Fruit fly (Drosophila melanogaster) whole organism, embryonic: ENCODE results near the gene Mocs2A.

ENCODE experiments used
- Ada2b ChIP-seq: fragments of 200-800 bp; sonication (Bioruptor generic); IDR thresholded peaks from 2 replicates; pipeline ENCODE4 v1.3.6; 2022; ENCODE audit warnings: missing biosample characterization, missing genetic modification characterization
- Awh ChIP-seq: fragments of 200-800 bp; sonication (Bioruptor generic); IDR thresholded peaks from 2 replicates; pipeline ENCODE4, ENCODE4 v1.3.6; 2022; ENCODE audit warnings: missing biosample characterization, missing genetic modification characterization
- CG1024 ChIP-seq: fragments of 200-800 bp; sonication (Bioruptor generic); IDR thresholded peaks from 2 replicates; pipeline ENCODE4 v1.3.6; 2022; ENCODE audit warnings: missing biosample characterization, missing genetic modification characterization
- CG10267 ChIP-seq: fragments of 200-800 bp; sonication (Bioruptor generic); optimal IDR thresholded peaks from 2 replicates; lab custom pipeline; 2018; ENCODE audit warnings: missing biosample characterization, mild to moderate bottlenecking, missing genetic modification characterization, moderate library complexity
- CG14050 ChIP-seq: fragments of 200-800 bp; sonication (Bioruptor generic); IDR thresholded peaks from 3 replicates; pipeline ENCODE4 v1.3.6; 2022; ENCODE audit warnings: missing biosample characterization, missing genetic modification characterization
- CG17361 ChIP-seq: fragments of 200-800 bp; sonication (Bioruptor generic); IDR thresholded peaks from 3 replicates; pipeline ENCODE4 v1.3.6; 2022; ENCODE audit warnings: missing biosample characterization, missing genetic modification characterization
- CG18599 ChIP-seq: fragments of 200-800 bp; sonication (Bioruptor generic); optimal IDR thresholded peaks from 3 replicates; lab custom pipeline; 2017; ENCODE audit warnings: missing biosample characterization, missing genetic modification characterization, mild to moderate bottlenecking, moderate library complexity, missing genetic modification reagents
- CG2678 ChIP-seq: fragments of 200-800 bp; sonication (Bioruptor generic); optimal IDR thresholded peaks from 3 replicates; lab custom pipeline; 2019; ENCODE audit warnings: missing biosample characterization, mild to moderate bottlenecking, missing genetic modification characterization, moderate library complexity
- CG32532 ChIP-seq: fragments of 200-800 bp; sonication (Bioruptor generic); IDR thresholded peaks from 2 replicates; pipeline ENCODE4 v1.3.6; 2022; ENCODE audit warnings: missing biosample characterization, missing genetic modification characterization
- CG3407 ChIP-seq: fragments of 200-800 bp; sonication (Bioruptor generic); optimal IDR thresholded peaks from 2 replicates; lab custom pipeline; 2018; ENCODE audit warnings: missing biosample characterization, mild to moderate bottlenecking, missing genetic modification characterization
- CG34376 ChIP-seq: fragments of 200-800 bp; sonication (Bioruptor generic); optimal IDR thresholded peaks from 2 replicates; lab custom pipeline; 2018; ENCODE audit warnings: missing biosample characterization, mild to moderate bottlenecking, missing genetic modification characterization
- CG34422 ChIP-seq: fragments of 200-800 bp; sonication (Bioruptor generic); IDR thresholded peaks from 3 replicates; pipeline ENCODE4 v1.3.6; 2022; ENCODE audit warnings: missing biosample characterization, missing genetic modification characterization
- CG4404 ChIP-seq: fragments of 200-800 bp; sonication (Bioruptor generic); IDR thresholded peaks from 2 replicates; pipeline ENCODE4 v1.3.6; 2022; ENCODE audit warnings: missing biosample characterization, missing genetic modification characterization
- CG6854 ChIP-seq: fragments of 200-800 bp; sonication (Bioruptor generic); optimal IDR thresholded peaks from 3 replicates; lab custom pipeline; 2017; ENCODE audit warnings: missing biosample characterization, mild to moderate bottlenecking, missing genetic modification characterization
- CG7357 ChIP-seq: fragments of 200-800 bp; sonication (Bioruptor generic); IDR thresholded peaks from 3 replicates; pipeline ENCODE4 v1.3.6; 2022; ENCODE audit warnings: missing biosample characterization, missing genetic modification characterization
- CG7372 ChIP-seq: fragments of 200-800 bp; sonication (Bioruptor generic); IDR thresholded peaks from 2 replicates; pipeline ENCODE4 v1.3.6; 2022; ENCODE audit warnings: missing biosample characterization, missing genetic modification characterization
- CG9876 ChIP-seq: fragments of 200-800 bp; sonication (Bioruptor generic); optimal IDR thresholded peaks from 2 replicates; lab custom pipeline; 2016; ENCODE audit warnings: missing biosample characterization, missing genetic modification characterization
- CoRest ChIP-seq: fragments of 200-800 bp; sonication (Bioruptor generic); optimal IDR thresholded peaks from 3 replicates; lab custom pipeline; 2018; ENCODE audit warnings: missing biosample characterization, mild to moderate bottlenecking, missing genetic modification characterization, moderate library complexity
- Dek ChIP-seq: fragments of 200-800 bp; sonication (Bioruptor generic); optimal IDR thresholded peaks from 3 replicates; lab custom pipeline; 2019; ENCODE audit warnings: missing biosample characterization, mild to moderate bottlenecking, missing genetic modification characterization, moderate library complexity
- Dp ChIP-seq: fragments of 200-800 bp; sonication (Bioruptor generic); optimal IDR thresholded peaks from 2 replicates; lab custom pipeline; 2018; ENCODE audit warnings: missing biosample characterization, mild to moderate bottlenecking, missing genetic modification characterization, moderate library complexity
- E2f2 ChIP-seq: fragments of 200-800 bp; sonication (Bioruptor generic); IDR thresholded peaks from 2 replicates; pipeline ENCODE4 v1.3.6; 2022; ENCODE audit warnings: missing biosample characterization, missing genetic modification characterization
- HLH3B ChIP-seq: fragments of 200-800 bp; sonication (Bioruptor generic); IDR thresholded peaks from 2 replicates; pipeline ENCODE4 v1.3.6; 2022; ENCODE audit warnings: missing biosample characterization, missing genetic modification characterization
- Hmr ChIP-seq: fragments of 200-800 bp; sonication (Bioruptor generic); optimal IDR thresholded peaks from 3 replicates; lab custom pipeline; 2017; ENCODE audit warnings: mild to moderate bottlenecking, missing biosample characterization, missing genetic modification reagents, missing genetic modification characterization
- Lim3 ChIP-seq: fragments of 200-800 bp; sonication (Bioruptor generic); IDR thresholded peaks from 2 replicates; pipeline ENCODE4 v1.3.6; 2022; ENCODE audit warnings: missing biosample characterization, missing genetic modification characterization
- MESR4 ChIP-seq: fragments of 200-800 bp; sonication (Bioruptor generic); optimal IDR thresholded peaks from 2 replicates; lab custom pipeline; 2018; ENCODE audit warnings: missing biosample characterization, mild to moderate bottlenecking, missing genetic modification characterization, moderate library complexity
- Med ChIP-seq: fragments of 200-800 bp; sonication (Bioruptor generic); peaks from one replicate; lab custom pipeline; 2016; ENCODE audit warnings: missing biosample characterization, missing genetic modification characterization, mild to moderate bottlenecking, inconsistent platforms, moderate library complexity
- Mrtf ChIP-seq: fragments of 200-800 bp; sonication (Bioruptor generic); IDR thresholded peaks from 3 replicates; pipeline ENCODE4 v1.3.6; 2022; ENCODE audit warnings: missing biosample characterization, missing genetic modification characterization
- NK7.1 ChIP-seq: fragments of 200-800 bp; sonication (Bioruptor generic); optimal IDR thresholded peaks from 3 replicates; lab custom pipeline; 2016; ENCODE audit warnings: missing biosample characterization, missing genetic modification characterization
- Nf-YB ChIP-seq: fragments of 200-800 bp; sonication (Bioruptor generic); optimal IDR thresholded peaks from 3 replicates; lab custom pipeline; 2019; ENCODE audit warnings: missing biosample characterization, mild to moderate bottlenecking, missing genetic modification characterization, moderate library complexity
- Oli ChIP-seq: fragments of 200-800 bp; sonication (Bioruptor generic); optimal IDR thresholded peaks from 2 replicates; lab custom pipeline; 2018; ENCODE audit warnings: missing biosample characterization, mild to moderate bottlenecking, missing genetic modification characterization, moderate library complexity
- Ptx1 ChIP-seq: fragments of 200-800 bp; sonication (Bioruptor generic); IDR thresholded peaks from 2 replicates; pipeline ENCODE4 v1.3.6; 2022; ENCODE audit warnings: missing biosample characterization, missing genetic modification characterization
- Sox102F ChIP-seq: fragments of 200-800 bp; sonication (Bioruptor generic); optimal IDR thresholded peaks from 2 replicates; lab custom pipeline; 2018; ENCODE audit warnings: missing biosample characterization, mild to moderate bottlenecking, missing genetic modification characterization, moderate library complexity
- Xbp1 ChIP-seq: fragments of 200-800 bp; sonication (Bioruptor generic); optimal IDR thresholded peaks from 3 replicates; lab custom pipeline; 2016; ENCODE audit warnings: missing biosample characterization, mild to moderate bottlenecking, missing genetic modification characterization
- bbx ChIP-seq: fragments of 200-800 bp; sonication (Bioruptor generic); IDR thresholded peaks from 2 replicates; pipeline ENCODE4 v1.3.6; 2022; ENCODE audit warnings: missing biosample characterization, missing genetic modification characterization; ENCODE audit not compliant: partially characterized antibody
- dmrt99B ChIP-seq: fragments of 200-800 bp; sonication (Bioruptor generic); optimal IDR thresholded peaks from 2 replicates; lab custom pipeline; 2018; ENCODE audit warnings: missing biosample characterization, mild to moderate bottlenecking, missing genetic modification characterization, moderate library complexity
- dysf ChIP-seq: fragments of 200-800 bp; sonication (Bioruptor generic); IDR thresholded peaks from 3 replicates; pipeline ENCODE4 v1.3.6; 2022; ENCODE audit warnings: missing biosample characterization, missing genetic modification characterization
- grau ChIP-seq: fragments of 200-800 bp; optimal IDR thresholded peaks from 3 replicates; lab custom pipeline; 2019; ENCODE audit warnings: missing biosample characterization, mild to moderate bottlenecking, missing genetic modification characterization, moderate library complexity
- gro ChIP-seq: fragments of 200-800 bp; sonication (Bioruptor generic); optimal IDR thresholded peaks from 2 replicates; lab custom pipeline; 2016; ENCODE audit warnings: missing biosample characterization, missing genetic modification characterization
- hb ChIP-seq: fragments of 200-800 bp; sonication (Bioruptor generic); IDR thresholded peaks from 3 replicates; pipeline ENCODE4 v1.3.6; 2022; ENCODE audit warnings: missing biosample characterization, missing genetic modification characterization; ENCODE audit not compliant: partially characterized antibody
- her ChIP-seq: fragments of 200-800 bp; sonication (Bioruptor generic); optimal IDR thresholded peaks from 2 replicates; lab custom pipeline; 2016; ENCODE audit warnings: missing biosample characterization, missing genetic modification characterization
- lab ChIP-seq: fragments of 200-800 bp; sonication (Bioruptor generic); optimal IDR thresholded peaks from 3 replicates; lab custom pipeline; 2017; ENCODE audit warnings: missing biosample characterization, missing genetic modification characterization, mild to moderate bottlenecking, moderate library complexity, missing genetic modification reagents
- lmd ChIP-seq: fragments of 200-800 bp; sonication (Bioruptor generic); IDR thresholded peaks from 2 replicates; pipeline ENCODE4 v1.3.6; 2022; ENCODE audit warnings: missing biosample characterization, missing genetic modification characterization
- lola ChIP-seq, 3 experiments: fragments of >200 bp in 2 of 3; fragments of 200-800 bp in 1 of 3; sonication (Bioruptor generic) in 1 of 3; optimal IDR thresholded peaks; 2 replicates each; lab custom pipeline; 2017 to 2019; ENCODE audit warnings: missing biosample characterization in 3 of 3, missing genetic modification characterization in 3 of 3, mild to moderate bottlenecking in 1 of 3, moderate library complexity in 1 of 3
- lov ChIP-seq, 2 experiments: fragments of 200-800 bp in 1 of 2; fragments of >200 bp in 1 of 2; sonication (Bioruptor generic) in 1 of 2; IDR thresholded peaks in 1 of 2; optimal IDR thresholded peaks in 1 of 2; 2 replicates in 1 of 2; 3 replicates in 1 of 2; pipeline versions ENCODE4 v1.3.6 to Lab custom; 2017 to 2022; ENCODE audit warnings: missing biosample characterization in 1 of 2, missing genetic modification characterization in 1 of 2
- odd ChIP-seq: fragments of 200-800 bp; sonication (Bioruptor generic); optimal IDR thresholded peaks from 2 replicates; lab custom pipeline; 2017; ENCODE audit warnings: missing biosample characterization, mild to moderate bottlenecking, missing genetic modification characterization
- sens ChIP-seq: fragments of 200-800 bp; sonication (Bioruptor generic); peaks from one replicate; lab custom pipeline; 2016; ENCODE audit warnings: missing biosample characterization, missing genetic modification characterization
- sima ChIP-seq: fragments of 200-800 bp; sonication (Bioruptor generic); optimal IDR thresholded peaks from 2 replicates; lab custom pipeline; 2016; ENCODE audit warnings: missing biosample characterization, missing genetic modification characterization
- slp2 ChIP-seq: fragments of 200-800 bp; sonication (Bioruptor generic); optimal IDR thresholded peaks from 2 replicates; lab custom pipeline; 2016; ENCODE audit warnings: missing biosample characterization, missing genetic modification characterization
- unc-4 ChIP-seq: fragments of 200-800 bp; sonication (Bioruptor generic); IDR thresholded peaks from 2 replicates; pipeline ENCODE4 v1.3.6; 2022; ENCODE audit warnings: missing biosample characterization, missing genetic modification characterization; ENCODE audit not compliant: partially characterized antibody

Mocs2A gene

DNA sequence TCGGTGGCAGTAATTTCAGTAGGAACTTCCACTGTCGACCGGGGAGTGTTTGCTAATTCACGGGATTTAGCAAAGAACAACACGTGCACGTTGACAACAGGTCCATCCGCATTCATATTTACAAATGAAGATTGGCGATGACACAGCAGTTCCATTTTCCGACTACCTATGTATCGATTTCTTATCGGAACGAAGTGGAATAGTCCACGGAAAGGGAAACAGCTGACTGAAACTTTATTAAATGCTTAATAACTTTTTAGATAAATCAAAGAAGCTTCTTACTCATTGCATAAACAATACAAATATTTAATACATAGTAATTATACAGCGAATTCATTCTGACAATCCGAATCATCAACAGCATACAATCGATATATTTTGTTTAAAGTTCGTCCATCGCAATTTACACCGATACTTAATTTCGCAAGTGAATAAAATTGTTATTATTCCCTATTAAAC lies at the start of gene Mocs2A, which contains the start of the genes Mocs2B and Clbn (continued):
- TF ChIP-seq E2f2 (GFP tag; lab: Robert Waterston, UW) (0 out of 2 replicates have a peak, but pooled peaks have one; percentile 8), CG3407 (GFP tag; lab: Kevin White, UChicago) (no peak), odd (GFP tag; lab: Kevin White, UChicago) (no peak), CG7372 (GFP tag; lab: Robert Waterston, UW) (no peak), sima (GFP tag; lab: Kevin White, UChicago) (no peak), sens (GFP tag; lab: Kevin White, UChicago) (peak; percentile 80), lola (GFP tag; optimal IDR thresholded peaks at IDR 0.05; lab: Kevin White, UChicago) (no peak), hb (GFP tag; lab: Robert Waterston, UW) (peak; percentile 59; the same call in 1 of the 3 replicates), CG1024 (GFP tag; lab: Robert Waterston, UW) (no peak), her (GFP tag; lab: Kevin White, UChicago) (no peak), CG9876 (GFP tag; lab: Kevin White, UChicago) (no peak), MESR4 (GFP tag; lab: Kevin White, UChicago) (peak; percentile 70), Ptx1 (GFP tag; lab: Robert Waterston, UW) (no peak), slp2 (GFP tag; lab: Kevin White, UChicago) (no peak), CG32532 (GFP tag; lab: Robert Waterston, UW) (no peak), Ada2b (GFP tag; lab: Robert Waterston, UW) (no peak), CG34376 (GFP tag; lab: Kevin White, UChicago) (no peak), Sox102F (GFP tag; lab: Kevin White, UChicago) (no peak), Xbp1 (GFP tag; lab: Kevin White, UChicago) (no peak), Lim3 (GFP tag; lab: Robert Waterston, UW) (no peak), CG14050 (no peak), Awh (no peak), Dek (no peak), unc-4 (GFP tag; lab: Robert Waterston, UW) (peak; percentile 84), Dp (no peak), CG6854 (GFP tag; lab: Kevin White, UChicago) (no peak), bbx (GFP tag; lab: Robert Waterston, UW) (peak; percentile 62), NK7.1 (GFP tag; lab: Kevin White, UChicago) (no peak), Med (GFP tag; lab: Kevin White, UChicago) (peak; percentile 19), Mrtf (GFP tag; lab: Robert Waterston, UW) (no peak)
- TF ChIP-seq, all 482 proteins: peak for 61

DNA sequence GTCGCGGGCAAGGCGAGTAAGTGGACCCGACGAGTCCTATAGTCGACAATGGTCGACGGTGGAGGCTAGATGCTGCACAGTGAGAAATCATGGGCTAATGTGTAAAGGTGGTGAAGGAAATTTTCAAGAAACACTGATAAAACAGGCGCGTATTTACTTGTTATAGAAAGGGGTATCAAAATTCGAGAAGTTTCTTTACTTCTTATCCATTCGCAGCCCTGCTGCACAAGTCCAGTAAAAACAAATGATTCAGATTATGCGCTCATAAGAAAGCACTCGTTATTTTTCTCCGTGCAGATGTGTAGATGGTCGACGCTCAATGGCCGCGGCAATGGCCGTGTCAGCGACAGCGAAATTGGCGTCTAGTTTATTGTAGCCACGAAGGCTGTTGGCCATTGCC lies 49.4 kb upstream of the Mocs2A start:
- TF ChIP-seq MESR4 (GFP tag; lab: Kevin White, UChicago) (no peak), CG17361 (no peak), CoRest (tag; lab: Kevin White, UChicago) (peak; percentile 7), HLH3B (GFP tag; lab: Robert Waterston, UW) (0 out of 2 replicates have a peak, but pooled peaks have one; percentile 5), lov (optimal IDR thresholded peaks at IDR 0.05; lab: Kevin White, UChicago) (no peak), lov (GFP tag; IDR thresholded peaks at IDR 0.05; lab: Robert Waterston, UW) (no peak), lmd (GFP tag; lab: Robert Waterston, UW) (peak; percentile 15; the same call in 1 of the 2 replicates), dysf (GFP tag; lab: Robert Waterston, UW) (peak; percentile 37; the same call in 1 of the 3 replicates), grau (tag; lab: Kevin White, UChicago) (peak; percentile 19), Oli (tag; lab: Kevin White, UChicago) (no peak), gro (GFP tag; lab: Kevin White, UChicago) (no peak), CG34422 (GFP tag; lab: Robert Waterston, UW) (no peak), CG2678 (tag; lab: Kevin White, UChicago) (peak; percentile 24), CG1024 (GFP tag; lab: Robert Waterston, UW) (0 out of 2 replicates have a peak, but pooled peaks have one; percentile 5), Med (GFP tag; lab: Kevin White, UChicago) (peak; percentile 77), Hmr (GFP tag; lab: Kevin White, UChicago) (peak; percentile 9), Nf-YB (GFP tag; lab: Kevin White, UChicago) (no peak), CG10267 (tag; lab: Kevin White, UChicago) (no peak), lab (GFP tag; lab: Kevin White, UChicago) (peak; percentile 11), CG7357 (GFP tag; lab: Robert Waterston, UW) (no peak), CG4404 (GFP tag; lab: Robert Waterston, UW) (peak; percentile 12; the same call in 1 of the 2 replicates), CG18599 (peak; percentile 53), dmrt99B (tag; lab: Kevin White, UChicago) (peak; percentile 23)
